Fruit fly (Drosophila melanogaster): ENCODE measurements around the gene CG3604.

dm6 chr2L:3703260-3703659, 5.6 kb upstream of the CG3604 start, which contains the start of gene CG2816:
- TF ChIP-seq CG4318 (GFP tag; optimal IDR thresholded peaks at IDR 0.05) (peak; percentile 67), Sox15 (GFP tag; optimal IDR thresholded peaks at IDR 0.05) (peak; percentile 76), svp (GFP tag) (peak; percentile 85)
